Worm (Caenorhabditis elegans) whole organism, L1 larva: ENCODE data around the gene T28A11.4.

Source experiments
- C34B4.2 ChIP-seq: sonication (generic microtip); optimal IDR thresholded peaks from 2 replicates; lab custom pipeline; 2017; ENCODE audit warnings: mild to moderate bottlenecking, missing genetic modification characterization, missing compliant biosample characterization
- F16B12.6 ChIP-seq: fragments of 150-350 bp; optimal IDR thresholded peaks from 2 replicates; lab custom pipeline; 2014; ENCODE audit warnings: missing biosample characterization, missing genetic modification characterization
- Y116A8C.19 ChIP-seq: sonication (generic microtip); optimal IDR thresholded peaks from 2 replicates; lab custom pipeline; 2016; ENCODE audit warnings: missing compliant biosample characterization, missing genetic modification characterization, borderline replicate concordance
- aha-1 ChIP-seq: fragments of 150-350 bp; optimal IDR thresholded peaks from 2 replicates; lab custom pipeline; 2014; ENCODE audit warnings: missing biosample characterization, missing genetic modification characterization
- ama-1 ChIP-seq: fragments of 150-350 bp; optimal IDR thresholded peaks from 2 replicates; lab custom pipeline; 2014
- ceh-63 ChIP-seq: fragments of 200-800 bp; sonication (Bioruptor generic); optimal IDR thresholded peaks from 2 replicates; lab custom pipeline; 2018; ENCODE audit warnings: mild to moderate bottlenecking, missing genetic modification characterization, missing compliant biosample characterization
- ceh-8 ChIP-seq: fragments of 200-800 bp; sonication (Bioruptor generic); optimal IDR thresholded peaks from 2 replicates; lab custom pipeline; 2018; ENCODE audit warnings: mild to moderate bottlenecking, missing genetic modification characterization, moderate library complexity, missing compliant biosample characterization
- efl-3 ChIP-seq: fragments of 200-800 bp; sonication (Bioruptor generic); optimal IDR thresholded peaks from 2 replicates; lab custom pipeline; 2018; ENCODE audit warnings: mild to moderate bottlenecking, missing genetic modification characterization, missing compliant biosample characterization
- egl-27 ChIP-seq, 2 experiments: fragments of 150-350 bp in 1 of 2; sonication (generic microtip); optimal IDR thresholded peaks; 3 replicates each; lab custom pipeline; 2017 to 2018; ENCODE audit warnings: missing biosample characterization in 2 of 2, missing genetic modification characterization in 2 of 2, missing genetic modification reagents in 2 of 2
- elt-3 ChIP-seq, 6 experiments: fragments of 150-350 bp in 1 of 6; sonication (generic microtip); optimal IDR thresholded peaks; 2 replicates each; lab custom pipeline; 2017 to 2018; ENCODE audit warnings: missing biosample characterization in 6 of 6, missing genetic modification characterization in 6 of 6, inconsistent platforms in 1 of 6
- ets-5 ChIP-seq: fragments of 200-800 bp; sonication (Bioruptor generic); IDR thresholded peaks from 2 replicates; pipeline ENCODE4 v1.3.6; 2022; ENCODE audit warnings: missing genetic modification characterization, missing compliant biosample characterization
- fkh-10 ChIP-seq: sonication (generic microtip); optimal IDR thresholded peaks from 2 replicates; lab custom pipeline; 2017; ENCODE audit warnings: missing biosample characterization, missing genetic modification reagents, missing genetic modification characterization
- fkh-8 ChIP-seq: sonication (generic microtip); optimal IDR thresholded peaks from 2 replicates; lab custom pipeline; 2016; ENCODE audit warnings: mild to moderate bottlenecking, missing genetic modification characterization, missing compliant biosample characterization
- fos-1 ChIP-seq: fragments of 150-350 bp; optimal IDR thresholded peaks from 2 replicates; lab custom pipeline; 2014; ENCODE audit warnings: missing biosample characterization, missing genetic modification characterization
- hlh-4 ChIP-seq: sonication (generic microtip); optimal IDR thresholded peaks from 2 replicates; lab custom pipeline; 2016; ENCODE audit warnings: mild to moderate bottlenecking, missing genetic modification characterization, missing compliant biosample characterization
- irx-1 ChIP-seq: sonication (generic microtip); optimal IDR thresholded peaks from 2 replicates; lab custom pipeline; 2016; ENCODE audit warnings: missing genetic modification characterization, missing compliant biosample characterization
- lin-15B ChIP-seq: fragments of 150-350 bp; sonication (generic microtip); optimal IDR thresholded peaks from 3 replicates; lab custom pipeline; 2014; ENCODE audit warnings: missing biosample characterization, missing genetic modification characterization
- lin-35 ChIP-seq, 2 experiments: fragments of 150-350 bp; optimal IDR thresholded peaks; 2 replicates each; lab custom pipeline; 2014; ENCODE audit warnings: missing biosample characterization in 2 of 2, missing genetic modification characterization in 2 of 2, missing genetic modification reagents in 2 of 2
- mab-9 ChIP-seq: fragments of 200-800 bp; sonication (Bioruptor generic); IDR thresholded peaks from 2 replicates; pipeline ENCODE4 v1.3.6; 2022; ENCODE audit warnings: missing genetic modification reagents, missing genetic modification characterization, missing compliant biosample characterization
- mef-2 ChIP-seq: fragments of 150-350 bp; optimal IDR thresholded peaks from 2 replicates; lab custom pipeline; 2014; ENCODE audit warnings: missing biosample characterization, missing genetic modification characterization
- mep-1 ChIP-seq: fragments of 150-350 bp; optimal IDR thresholded peaks from 2 replicates; lab custom pipeline; 2014; ENCODE audit warnings: missing biosample characterization, missing genetic modification characterization
- nhr-11 ChIP-seq: fragments of 150-350 bp; optimal IDR thresholded peaks from 2 replicates; lab custom pipeline; 2014; ENCODE audit warnings: missing biosample characterization, missing genetic modification characterization
- nhr-12 ChIP-seq: sonication (generic microtip); optimal IDR thresholded peaks from 2 replicates; lab custom pipeline; 2017; ENCODE audit warnings: missing biosample characterization, missing genetic modification characterization
- nhr-20 ChIP-seq: sonication (generic microtip); optimal IDR thresholded peaks from 2 replicates; lab custom pipeline; 2016; ENCODE audit warnings: mild to moderate bottlenecking, missing genetic modification characterization, missing compliant biosample characterization
- nhr-28 ChIP-seq: fragments of 150-350 bp; optimal IDR thresholded peaks from 2 replicates; lab custom pipeline; 2014; ENCODE audit warnings: missing biosample characterization, missing genetic modification characterization
- nhr-71 ChIP-seq: sonication (generic microtip); optimal IDR thresholded peaks from 2 replicates; lab custom pipeline; 2016; ENCODE audit warnings: mild to moderate bottlenecking, missing genetic modification characterization, moderate library complexity, missing compliant biosample characterization
- nhr-76 ChIP-seq: sonication (generic microtip); optimal IDR thresholded peaks from 2 replicates; lab custom pipeline; 2017; ENCODE audit warnings: missing biosample characterization, missing genetic modification characterization
- nhr-77 ChIP-seq: fragments of 150-350 bp; optimal IDR thresholded peaks from 2 replicates; lab custom pipeline; 2014; ENCODE audit warnings: missing biosample characterization, missing genetic modification characterization
- pag-3 ChIP-seq: sonication (generic microtip); optimal IDR thresholded peaks from 2 replicates; lab custom pipeline; 2017; ENCODE audit warnings: missing genetic modification characterization, mild to moderate bottlenecking, missing compliant biosample characterization, antibody characterized with exemption, borderline replicate concordance; ENCODE audit not compliant: insufficient read depth
- pax-3 ChIP-seq: fragments of 200-800 bp; sonication (Bioruptor generic); optimal IDR thresholded peaks from 2 replicates; lab custom pipeline; 2018; ENCODE audit warnings: mild to moderate bottlenecking, missing genetic modification characterization, moderate library complexity, missing compliant biosample characterization
- rnt-1 ChIP-seq: sonication (generic microtip); optimal IDR thresholded peaks from 2 replicates; lab custom pipeline; 2016; ENCODE audit warnings: mild to moderate bottlenecking, missing genetic modification characterization, moderate library complexity, missing compliant biosample characterization
- skn-1 ChIP-seq: fragments of 150-350 bp; optimal IDR thresholded peaks from 2 replicates; lab custom pipeline; 2014; ENCODE audit warnings: missing biosample characterization, missing genetic modification characterization
- snpc-4 ChIP-seq: fragments of 150-350 bp; optimal IDR thresholded peaks from 2 replicates; lab custom pipeline; 2014; ENCODE audit warnings: missing biosample characterization, missing genetic modification characterization
- sox-4 ChIP-seq: sonication (generic microtip); optimal IDR thresholded peaks from 2 replicates; lab custom pipeline; 2016; ENCODE audit warnings: missing genetic modification characterization, missing compliant biosample characterization
- sup-37 ChIP-seq: fragments of 200-800 bp; sonication (Bioruptor generic); optimal IDR thresholded peaks from 2 replicates; lab custom pipeline; 2018; ENCODE audit warnings: mild to moderate bottlenecking, missing genetic modification characterization, missing compliant biosample characterization
- swsn-7 ChIP-seq: sonication (generic microtip); optimal IDR thresholded peaks from 2 replicates; lab custom pipeline; 2016; ENCODE audit warnings: missing genetic modification characterization, missing compliant biosample characterization
- unc-130 ChIP-seq: fragments of 150-350 bp; optimal IDR thresholded peaks from 2 replicates; lab custom pipeline; 2017; ENCODE audit warnings: missing biosample characterization, missing genetic modification characterization, inconsistent platforms
- unc-30 ChIP-seq: sonication (generic microtip); optimal IDR thresholded peaks from 2 replicates; lab custom pipeline; 2017; ENCODE audit warnings: missing biosample characterization, missing genetic modification characterization
- unc-62 ChIP-seq: fragments of 150-350 bp; optimal IDR thresholded peaks from 2 replicates; lab custom pipeline; 2014; ENCODE audit warnings: missing biosample characterization, missing genetic modification reagents, missing genetic modification characterization
- vab-15 ChIP-seq: sonication (generic microtip); optimal IDR thresholded peaks from 2 replicates; lab custom pipeline; 2017; ENCODE audit warnings: missing genotype, mild to moderate bottlenecking, missing genetic modification characterization, missing compliant biosample characterization
- zag-1 ChIP-seq: fragments of 150-350 bp; optimal IDR thresholded peaks from 2 replicates; lab custom pipeline; 2014; ENCODE audit warnings: missing biosample characterization, missing genetic modification characterization
- zip-4 ChIP-seq: fragments of 200-800 bp; sonication (Bioruptor generic); optimal IDR thresholded peaks from 2 replicates; lab custom pipeline; 2018; ENCODE audit warnings: mild to moderate bottlenecking, missing genetic modification characterization, moderate library complexity, missing compliant biosample characterization
- ztf-4 ChIP-seq: fragments of 150-350 bp; optimal IDR thresholded peaks from 2 replicates; lab custom pipeline; 2014; ENCODE audit warnings: missing biosample characterization, missing genetic modification characterization

The T28A11.4 gene

DNA sequence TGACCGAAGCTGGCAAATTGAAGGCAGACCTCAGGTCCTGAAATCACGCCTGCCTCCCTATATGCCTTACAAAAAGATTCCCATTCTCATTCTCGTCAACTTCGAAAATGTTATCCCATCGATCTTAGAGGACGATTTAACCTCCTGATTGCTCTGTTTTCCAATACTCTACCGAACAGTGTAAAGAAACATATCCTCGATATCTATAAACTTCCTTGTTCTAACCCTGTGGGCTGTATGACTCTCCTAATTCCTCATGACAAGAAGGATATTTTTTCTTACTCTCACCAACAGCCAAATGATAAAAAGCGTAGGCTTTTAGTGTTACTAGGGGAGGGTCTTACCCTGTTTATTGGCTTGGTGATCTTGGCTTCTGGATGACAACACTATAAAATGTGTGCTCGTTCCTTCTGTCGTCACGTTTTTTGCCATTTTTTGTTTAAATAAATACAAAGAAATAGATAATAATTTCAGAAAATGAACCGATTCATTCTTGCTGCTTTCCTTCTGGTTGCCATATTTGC lies at the start of gene T28A11.4:
Gene T28A11.4 (plus strand): TSS at position 474 of the 524 bp plus-strand sequence.
- no peak for TF ChIP-seq ztf-4 (tag; lab: Kevin White, UChicago)
- no peak for TF ChIP-seq ets-5 (GFP tag; lab: Robert Waterston, UW)
- TF ChIP-seq fos-1 (tag; lab: Kevin White, UChicago): no peak
- TF ChIP-seq lin-15B: no peak
- no peak for TF ChIP-seq nhr-11
- TF ChIP-seq lin-35 (GFP tag; optimal IDR thresholded peaks at IDR 0.05; lab: Kevin White, UChicago): no peak
- no peak for TF ChIP-seq nhr-12 (tag; lab: Kevin White, UChicago)
- no peak for TF ChIP-seq unc-62 (GFP tag; lab: Kevin White, UChicago)
- no peak for TF ChIP-seq pag-3 (tag; lab: Kevin White, UChicago)
- no peak for TF ChIP-seq aha-1 (tag; lab: Kevin White, UChicago)
- TF ChIP-seq irx-1: no peak
- no peak for TF ChIP-seq fkh-8 (tag; lab: Kevin White, UChicago)
- TF ChIP-seq egl-27 (tag; optimal IDR thresholded peaks at IDR 0.05; lab: Kevin White, UChicago): no peak
- TF ChIP-seq ceh-8 (GFP tag; lab: Kevin White, UChicago): no peak
- TF ChIP-seq swsn-7 (tag; lab: Kevin White, UChicago): no peak
- no peak for TF ChIP-seq mab-9 (GFP tag; lab: Robert Waterston, UW)
- TF ChIP-seq zag-1 (tag; lab: Kevin White, UChicago): no peak
- TF ChIP-seq hlh-4 (tag; lab: Kevin White, UChicago): no peak
- TF ChIP-seq ceh-63: no peak
- no peak for TF ChIP-seq snpc-4 (tag; lab: Kevin White, UChicago)

DNA sequence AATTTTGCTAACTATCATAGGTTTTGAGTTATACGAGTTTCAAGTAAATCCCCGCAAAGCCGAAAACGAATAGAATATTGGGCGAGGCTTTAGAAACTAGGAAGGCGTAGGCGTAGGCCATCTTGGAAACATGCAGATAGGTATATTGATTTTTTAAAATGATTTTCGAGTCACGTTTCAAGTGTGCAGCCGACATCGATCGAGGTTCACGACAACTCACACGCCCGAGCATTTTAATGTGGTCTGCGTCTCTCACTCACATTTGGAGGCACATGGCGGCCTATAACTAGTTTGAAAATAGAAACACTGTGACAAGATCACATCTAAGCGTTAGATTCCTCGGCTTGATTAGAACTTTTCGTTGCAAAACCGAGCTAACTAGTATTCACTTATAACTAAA lies 46.5 kb upstream of the T28A11.4 start, which contains the start of gene K08D9.2:
Gene K08D9.2 (plus strand): TSS at position 301 of the 400 bp plus-strand sequence.
- TF ChIP-seq C34B4.2 (tag; lab: Kevin White, UChicago): no peak
- no peak for TF ChIP-seq nhr-76
- TF ChIP-seq zag-1 (tag; lab: Kevin White, UChicago): no peak
- TF ChIP-seq mef-2 (tag; lab: Kevin White, UChicago): no peak
- TF ChIP-seq ceh-63: no peak
- TF ChIP-seq efl-3: no peak
- TF ChIP-seq zip-4 (GFP tag; lab: Kevin White, UChicago): no peak
- TF ChIP-seq fkh-10 (GFP tag; lab: Kevin White, UChicago): no peak
- no peak for TF ChIP-seq Y116A8C.19 (tag; lab: Kevin White, UChicago)
- TF ChIP-seq nhr-11: no peak
- TF ChIP-seq mep-1 (tag; lab: Kevin White, UChicago): no peak
- no peak for TF ChIP-seq rnt-1 (tag; lab: Kevin White, UChicago)
- no peak for TF ChIP-seq nhr-77
- no peak for TF ChIP-seq swsn-7 (tag; lab: Kevin White, UChicago)
- no peak for TF ChIP-seq nhr-20 (tag; lab: Kevin White, UChicago)
- TF ChIP-seq pax-3: no peak
- TF ChIP-seq, all 84 proteins: peak for 0

DNA sequence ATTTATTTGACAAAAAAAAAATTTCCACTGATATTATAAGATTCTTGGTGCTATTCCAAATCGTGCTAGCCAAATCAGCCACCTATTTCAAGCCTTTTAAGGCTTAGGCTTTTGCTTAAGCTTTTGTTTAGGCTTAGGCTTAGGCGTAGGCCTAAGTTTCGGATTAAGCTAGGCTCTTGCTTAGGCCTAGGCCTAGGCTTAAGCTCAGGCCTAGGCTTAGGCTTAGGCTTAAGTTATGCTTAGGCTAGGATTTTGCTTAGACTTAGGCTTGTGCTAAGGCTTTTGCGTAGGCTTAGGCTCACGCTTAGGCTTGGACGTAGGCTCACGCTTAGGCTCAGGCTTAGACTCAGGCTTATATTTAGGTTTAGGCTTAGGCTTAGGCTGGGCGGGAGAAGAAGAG lies 43.7 kb upstream of the T28A11.4 start:
- no peak for TF ChIP-seq sox-4 (tag; lab: Kevin White, UChicago)
- no peak for TF ChIP-seq snpc-4 (tag; lab: Kevin White, UChicago)
- TF ChIP-seq ama-1: no peak
- no peak for TF ChIP-seq nhr-28 (tag; lab: Kevin White, UChicago)
- TF ChIP-seq efl-3: no peak
- no peak for TF ChIP-seq skn-1 (tag; lab: Kevin White, UChicago)
- TF ChIP-seq vab-15: no peak
- no peak for TF ChIP-seq nhr-71 (tag; lab: Kevin White, UChicago)
- TF ChIP-seq unc-130 (tag; lab: Kevin White, UChicago): no peak
- no peak for TF ChIP-seq F16B12.6
- TF ChIP-seq unc-30 (tag; lab: Kevin White, UChicago): no peak
- TF ChIP-seq pax-3: no peak
- TF ChIP-seq elt-3 (tag; optimal IDR thresholded peaks at IDR 0.05; lab: Kevin White, UChicago): no peak
- no peak for TF ChIP-seq sup-37 (GFP tag; lab: Kevin White, UChicago)
